In the genomic region with DNA sequence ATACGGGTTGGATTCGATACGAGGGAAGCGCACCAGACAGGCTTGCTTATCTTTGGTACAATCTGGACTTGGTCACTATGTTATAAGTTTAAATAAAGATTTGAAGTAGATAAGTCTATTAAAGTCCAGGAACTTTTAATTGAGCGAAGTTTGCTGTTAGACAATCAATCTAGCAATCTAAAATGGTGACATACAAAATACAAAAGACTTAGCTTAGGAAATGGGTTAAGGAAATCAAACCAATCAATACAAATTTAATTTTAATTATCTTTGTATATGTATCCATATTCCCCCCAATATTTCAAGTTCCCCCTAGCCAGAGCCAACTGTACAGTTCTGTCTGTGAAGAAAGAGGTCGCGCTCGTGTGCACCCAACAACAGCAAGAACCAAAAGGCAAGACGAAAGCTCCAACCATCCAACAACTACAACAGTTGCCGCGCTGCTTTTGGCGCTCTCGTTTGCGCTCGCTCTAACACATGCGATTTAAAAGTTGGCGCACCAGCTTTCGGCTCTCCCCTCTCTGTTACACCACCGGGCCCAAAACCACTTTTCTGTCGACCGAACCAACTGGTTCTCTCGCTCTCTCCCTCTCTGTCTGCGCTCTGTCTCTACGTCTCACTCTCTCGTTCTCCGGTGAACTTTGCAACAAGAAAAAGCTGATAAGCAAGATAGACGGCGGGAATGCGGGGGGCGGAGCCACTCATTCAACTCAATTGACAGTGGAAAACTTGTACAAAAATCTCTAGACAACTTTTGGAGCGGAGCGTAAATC, we compare ENCODE assay signal across 1 fruit fly cellular context.
A peak's percentile ranks its signal among the peaks of the same experiment; 100 is the strongest.
TF ChIP-seq lines count a peak whose summit lies in the region.

No protein-coding gene starts in this region.

TF ChIP-seq in whole organism, embryonic, 481 proteins besides CTCF, POLR2A, EP300 and RAD21 (continued from another document and continues in another):
- TF ChIP-seq CG2875 (GFP tag; optimal IDR thresholded peaks at IDR 0.05; lab: Kevin White, UChicago) (peak; percentile 70), CG3726 (GFP tag; IDR thresholded peaks at IDR 0.05; lab: Robert Waterston, UW) (0 out of 3 replicates have a peak, but pooled peaks have one; percentile 70), CG2889 (GFP tag; IDR thresholded peaks at IDR 0.05; lab: Robert Waterston, UW) (peak; percentile 72; the same call in 1 of the 3 replicates), MBD-R2 (GFP tag; IDR thresholded peaks at IDR 0.05; lab: Robert Waterston, UW) (peak; percentile 40), Med (GFP tag; lab: Kevin White, UChicago) (peak; percentile 91), ash1 (GFP tag; optimal IDR thresholded peaks at IDR 0.05; lab: Kevin White, UChicago) (no peak), CG7271 (tag; optimal IDR thresholded peaks at IDR 0.05; lab: Kevin White, UChicago) (no peak), CG34224 (GFP tag; IDR thresholded peaks at IDR 0.05; lab: Robert Waterston, UW; ENCODE audit: partially characterized antibody) (peak; percentile 69), Fer2 (tag; optimal IDR thresholded peaks at IDR 0.05; lab: Kevin White, UChicago) (peak; percentile 76), CG3065 (GFP tag; optimal IDR thresholded peaks at IDR 0.05; lab: Kevin White, UChicago) (no peak), wdn (GFP tag; IDR thresholded peaks at IDR 0.05; lab: Robert Waterston, UW) (peak; percentile 54; the same call in 1 of the 2 replicates), fru (optimal IDR thresholded peaks at IDR 0.05; lab: Kevin White, UChicago) (no peak), Oli (tag; optimal IDR thresholded peaks at IDR 0.05; lab: Kevin White, UChicago) (peak; percentile 94), usp (GFP tag; optimal IDR thresholded peaks at IDR 0.05; lab: Kevin White, UChicago) (no peak), slbo (GFP tag; IDR thresholded peaks at IDR 0.05; lab: Robert Waterston, UW) (peak; percentile 92), CG12391 (tag; optimal IDR thresholded peaks at IDR 0.05; lab: Kevin White, UChicago) (peak; percentile 89), Ssrp (tag; optimal IDR thresholded peaks at IDR 0.05; lab: Kevin White, UChicago) (peak; percentile 89), bcd (GFP tag; optimal IDR thresholded peaks at IDR 0.05; lab: Kevin White, UChicago) (peak; percentile 89), HmgZ (tag; optimal IDR thresholded peaks at IDR 0.05; lab: Kevin White, UChicago) (peak; percentile 67), CG10979 (tag; optimal IDR thresholded peaks at IDR 0.05; lab: Kevin White, UChicago) (peak; percentile 77), CG4328 (GFP tag; optimal IDR thresholded peaks at IDR 0.05; lab: Kevin White, UChicago) (peak; percentile 86), CG14014 (GFP tag; IDR thresholded peaks at IDR 0.05; lab: Robert Waterston, UW) (peak; percentile 71), zfh1 (GFP tag; IDR thresholded peaks at IDR 0.05; lab: Robert Waterston, UW) (peak; percentile 69), toy (GFP tag; IDR thresholded peaks at IDR 0.05; lab: Robert Waterston, UW) (0 out of 2 replicates have a peak, but pooled peaks have one; percentile 11), CG16815 (GFP tag; optimal IDR thresholded peaks at IDR 0.05; lab: Kevin White, UChicago) (peak; percentile 78), CG10267 (tag; optimal IDR thresholded peaks at IDR 0.05; lab: Kevin White, UChicago) (peak; percentile 71), danr (GFP tag; IDR thresholded peaks at IDR 0.05; lab: Robert Waterston, UW) (peak; percentile 61), CG5953 (GFP tag; IDR thresholded peaks at IDR 0.05; lab: Robert Waterston, UW) (peak; percentile 64; the same call in 1 of the 2 replicates), dpn (GFP tag; optimal IDR thresholded peaks at IDR 0.05; lab: Kevin White, UChicago) (peak; percentile 84 to 85), jumu (GFP tag; optimal IDR thresholded peaks at IDR 0.05; lab: Kevin White, UChicago) (peak; percentile 76), CG12769 (tag; optimal IDR thresholded peaks at IDR 0.05; lab: Kevin White, UChicago) (no peak), CG10565 (GFP tag; optimal IDR thresholded peaks at IDR 0.05; lab: Kevin White, UChicago) (peak; percentile 27), rib (GFP tag; IDR thresholded peaks at IDR 0.05; lab: Robert Waterston, UW) (0 out of 2 replicates have a peak, but pooled peaks have one; percentile 48), pzg (GFP tag; optimal IDR thresholded peaks at IDR 0.05; lab: Kevin White, UChicago) (no peak), CG11504 (tag; optimal IDR thresholded peaks at IDR 0.05; lab: Kevin White, UChicago) (peak; percentile 94), slou (GFP tag; optimal IDR thresholded peaks at IDR 0.05; lab: Kevin White, UChicago) (peak; percentile 49), ind (GFP tag; optimal IDR thresholded peaks at IDR 0.05; lab: Kevin White, UChicago) (peak; percentile 87), CG3995 (GFP tag; optimal IDR thresholded peaks at IDR 0.05; lab: Kevin White, UChicago) (peak; percentile 34), wor (GFP tag; IDR thresholded peaks at IDR 0.05; lab: Robert Waterston, UW) (peak; percentile 66), shn (GFP tag; optimal IDR thresholded peaks at IDR 0.05; lab: Kevin White, UChicago) (peak; percentile 72), CrebB (tag; optimal IDR thresholded peaks at IDR 0.05; lab: Kevin White, UChicago) (no peak), gem (tag; optimal IDR thresholded peaks at IDR 0.05; lab: Kevin White, UChicago) (peak; percentile 94), CG6654 (GFP tag; optimal IDR thresholded peaks at IDR 0.05; lab: Kevin White, UChicago) (peak; percentile 76), CG8089 (GFP tag; optimal IDR thresholded peaks at IDR 0.05; lab: Kevin White, UChicago) (no peak), CG18476 (GFP tag; optimal IDR thresholded peaks at IDR 0.05; lab: Kevin White, UChicago) (peak; percentile 82), run (tag; optimal IDR thresholded peaks at IDR 0.05; lab: Kevin White, UChicago) (peak; percentile 85), exex (tag; optimal IDR thresholded peaks at IDR 0.05; lab: Kevin White, UChicago) (peak; percentile 56), Nf-YB (GFP tag; optimal IDR thresholded peaks at IDR 0.05; lab: Kevin White, UChicago) (peak; percentile 59), CG12155 (GFP tag; optimal IDR thresholded peaks at IDR 0.05; lab: Kevin White, UChicago) (peak; percentile 84), inv (GFP tag; IDR thresholded peaks at IDR 0.05; lab: Robert Waterston, UW; ENCODE audit: partially characterized antibody) (no peak; the same call in 1 of the 2 replicates), Pdp1 (GFP tag; optimal IDR thresholded peaks at IDR 0.05; lab: Kevin White, UChicago) (peak; percentile 55 to 84), ro (GFP tag; IDR thresholded peaks at IDR 0.05; lab: Robert Waterston, UW) (peak; percentile 36; the same call in 1 of the 2 replicates), CG1024 (GFP tag; IDR thresholded peaks at IDR 0.05; lab: Robert Waterston, UW) (0 out of 2 replicates have a peak, but pooled peaks have one; percentile 38), tup (GFP tag; optimal IDR thresholded peaks at IDR 0.05; lab: Kevin White, UChicago) (peak; percentile 55), unc-4 (GFP tag; IDR thresholded peaks at IDR 0.05; lab: Robert Waterston, UW; ENCODE audit: partially characterized antibody) (0 out of 2 replicates have a peak, but pooled peaks have one; percentile 29), NFAT (GFP tag; IDR thresholded peaks at IDR 0.05; lab: Robert Waterston, UW) (peak; percentile 39; the same call in 1 of the 2 replicates), Doc3 (GFP tag; IDR thresholded peaks at IDR 0.05; lab: Robert Waterston, UW; ENCODE audit: partially characterized antibody) (no peak; the same call in 2 of the 3 replicates), NC2α (GFP tag; optimal IDR thresholded peaks at IDR 0.05; lab: Kevin White, UChicago) (peak; percentile 75), ab (GFP tag; optimal IDR thresholded peaks at IDR 0.05; lab: Kevin White, UChicago) (peak; percentile 46), CG6854 (GFP tag; optimal IDR thresholded peaks at IDR 0.05; lab: Kevin White, UChicago) (peak; percentile 81), Six4 (GFP tag; optimal IDR thresholded peaks at IDR 0.05; lab: Kevin White, UChicago) (peak; percentile 59), nerfin-1 (tag; optimal IDR thresholded peaks at IDR 0.05; lab: Kevin White, UChicago) (peak; percentile 77), CG6689 (GFP tag; IDR thresholded peaks at IDR 0.05; lab: Robert Waterston, UW) (peak; percentile 86), CG10147 (GFP tag; optimal IDR thresholded peaks at IDR 0.05; lab: Kevin White, UChicago) (peak; percentile 81), Trl (optimal IDR thresholded peaks at IDR 0.05; lab: Kevin White, UChicago) (peak; percentile 98 to 100), Trl (GFP tag; optimal IDR thresholded peaks at IDR 0.05; lab: Kevin White, UChicago) (no peak), Awh (GFP tag; IDR thresholded peaks at IDR 0.05; lab: Robert Waterston, UW) (peak; percentile 15; the same call in 1 of the 2 replicates), Xrp1 (GFP tag; IDR thresholded peaks at IDR 0.05; lab: Robert Waterston, UW) (peak; percentile 72), CG8478 (optimal IDR thresholded peaks at IDR 0.05; lab: Kevin White, UChicago) (peak; percentile 95), CG12236 (GFP tag; optimal IDR thresholded peaks at IDR 0.05; lab: Kevin White, UChicago) (peak; percentile 10), Dll (GFP tag; IDR thresholded peaks at IDR 0.05; lab: Robert Waterston, UW; ENCODE audit: partially characterized antibody) (no peak), chinmo (GFP tag; IDR thresholded peaks at IDR 0.05; lab: Robert Waterston, UW; ENCODE audit: partially characterized antibody) (peak; percentile 98; the same call in 3 of the 4 replicates), Lim3 (GFP tag; IDR thresholded peaks at IDR 0.05; lab: Robert Waterston, UW) (peak; percentile 67), disco-r (GFP tag; optimal IDR thresholded peaks at IDR 0.05; lab: Kevin White, UChicago) (peak; percentile 74), ap (GFP tag; IDR thresholded peaks at IDR 0.05; lab: Robert Waterston, UW) (peak; percentile 42), CG8924 (tag; optimal IDR thresholded peaks at IDR 0.05; lab: Kevin White, UChicago) (peak; percentile 91), Hmx (GFP tag; optimal IDR thresholded peaks at IDR 0.05; lab: Kevin White, UChicago) (peak; percentile 89), Hmr (GFP tag; optimal IDR thresholded peaks at IDR 0.05; lab: Kevin White, UChicago) (peak; percentile 89), klu (GFP tag; IDR thresholded peaks at IDR 0.05; lab: Robert Waterston, UW) (peak; percentile 66), CG4707 (GFP tag; optimal IDR thresholded peaks at IDR 0.05; lab: Kevin White, UChicago) (peak; percentile 48), CG10209 (GFP tag; optimal IDR thresholded peaks at IDR 0.05; lab: Kevin White, UChicago) (peak; percentile 93), abd-A (tag; optimal IDR thresholded peaks at IDR 0.05; lab: Kevin White, UChicago) (peak; percentile 76), CG4820 (GFP tag; optimal IDR thresholded peaks at IDR 0.05; lab: Kevin White, UChicago) (peak; percentile 83), HLHmδ (GFP tag; optimal IDR thresholded peaks at IDR 0.05; lab: Kevin White, UChicago) (peak; percentile 25), Usf (GFP tag; optimal IDR thresholded peaks at IDR 0.05; lab: Kevin White, UChicago) (peak; percentile 69), CG32772 (GFP tag; IDR thresholded peaks at IDR 0.05; lab: Robert Waterston, UW) (peak; percentile 80; the same call in 1 of the 2 replicates), CG16779 (GFP tag; IDR thresholded peaks at IDR 0.05; lab: Robert Waterston, UW) (0 out of 2 replicates have a peak, but pooled peaks have one; percentile 41), gro (GFP tag; optimal IDR thresholded peaks at IDR 0.05; lab: Kevin White, UChicago) (peak; percentile 53), eve (GFP tag; optimal IDR thresholded peaks at IDR 0.05; lab: Kevin White, UChicago) (no peak), gfzf (GFP tag; optimal IDR thresholded peaks at IDR 0.05; lab: Kevin White, UChicago) (no peak), crol (GFP tag; IDR thresholded peaks at IDR 0.05; lab: Robert Waterston, UW) (peak; percentile 99), Fer1 (GFP tag; optimal IDR thresholded peaks at IDR 0.05; lab: Kevin White, UChicago) (peak; percentile 87), mam (GFP tag; optimal IDR thresholded peaks at IDR 0.05; lab: Kevin White, UChicago) (peak; percentile 84), hkb (optimal IDR thresholded peaks at IDR 0.05; lab: Kevin White, UChicago) (no peak), hkb (GFP tag; IDR thresholded peaks at IDR 0.05; lab: Robert Waterston, UW) (peak; percentile 77), CG17568 (GFP tag; optimal IDR thresholded peaks at IDR 0.05; lab: Kevin White, UChicago) (peak; percentile 83), CG31441 (GFP tag; IDR thresholded peaks at IDR 0.05; lab: Robert Waterston, UW) (peak; percentile 88), Gug (GFP tag; IDR thresholded peaks at IDR 0.05; lab: Robert Waterston, UW) (peak; percentile 84; the same call in 3 of the 4 replicates), kay (GFP tag; optimal IDR thresholded peaks at IDR 0.05; lab: Kevin White, UChicago) (peak; percentile 66), CG8281 (tag; optimal IDR thresholded peaks at IDR 0.05; lab: Kevin White, UChicago) (peak; percentile 76), lab (GFP tag; optimal IDR thresholded peaks at IDR 0.05; lab: Kevin White, UChicago) (peak; percentile 92), z (GFP tag; IDR thresholded peaks at IDR 0.05; lab: Robert Waterston, UW) (peak; percentile 95), Asciz (GFP tag; optimal IDR thresholded peaks at IDR 0.05; lab: Kevin White, UChicago) (peak; percentile 85), kah (GFP tag; optimal IDR thresholded peaks at IDR 0.05; lab: Kevin White, UChicago) (peak; percentile 51), Abd-B (GFP tag; optimal IDR thresholded peaks at IDR 0.05; lab: Kevin White, UChicago) (peak; percentile 89), CG8290 (GFP tag; optimal IDR thresholded peaks at IDR 0.05; lab: Kevin White, UChicago) (no peak), CG8290 (tag; optimal IDR thresholded peaks at IDR 0.05; lab: Kevin White, UChicago) (peak; percentile 9 to 62), Aef1 (GFP tag; IDR thresholded peaks at IDR 0.05; lab: Robert Waterston, UW) (peak; percentile 83), fd3F (GFP tag; optimal IDR thresholded peaks at IDR 0.05; lab: Kevin White, UChicago) (peak; percentile 87), CG1647 (GFP tag; optimal IDR thresholded peaks at IDR 0.05; lab: Kevin White, UChicago) (peak; percentile 72), mld (GFP tag; IDR thresholded peaks at IDR 0.05; lab: Robert Waterston, UW; ENCODE audit: partially characterized antibody) (no peak), pho (GFP tag; optimal IDR thresholded peaks at IDR 0.05; lab: Kevin White, UChicago) (peak; percentile 77), Bgb (GFP tag; IDR thresholded peaks at IDR 0.05; lab: Robert Waterston, UW; ENCODE audit: partially characterized antibody) (0 out of 2 replicates have a peak, but pooled peaks have one; percentile 55), CG2202 (tag; optimal IDR thresholded peaks at IDR 0.05; lab: Kevin White, UChicago) (peak; percentile 38), NC2β (GFP tag; optimal IDR thresholded peaks at IDR 0.05; lab: Kevin White, UChicago) (peak; percentile 56), BEAF-32 (GFP tag; optimal IDR thresholded peaks at IDR 0.05; lab: Kevin White, UChicago) (no peak), H2.0 (GFP tag; IDR thresholded peaks at IDR 0.05; lab: Robert Waterston, UW) (peak; percentile 71)
